Worm (Caenorhabditis elegans) whole organism, L2 larva: ENCODE data around the gene H02F09.2.
A peak's percentile ranks its signal among the peaks of the same experiment; 100 is the strongest.

Source experiments
- C34F6.9 ChIP-seq: fragments of 150-350 bp; optimal IDR thresholded peaks from 2 replicates; lab custom pipeline; 2014; ENCODE audit warnings: missing biosample characterization, missing genetic modification characterization
- R02D3.7 ChIP-seq: fragments of 150-350 bp; optimal IDR thresholded peaks from 2 replicates; lab custom pipeline; 2014; ENCODE audit warnings: missing biosample characterization, missing genetic modification characterization
- ZK546.5 ChIP-seq: sonication (generic microtip); optimal IDR thresholded peaks from 2 replicates; lab custom pipeline; 2017; ENCODE audit warnings: missing biosample characterization, missing genetic modification characterization
- aly-2 ChIP-seq: fragments of 150-350 bp; optimal IDR thresholded peaks from 2 replicates; lab custom pipeline; 2014; ENCODE audit warnings: missing biosample characterization, missing genetic modification characterization
- ama-1 ChIP-seq: fragments of 150-350 bp; optimal IDR thresholded peaks from 2 replicates; lab custom pipeline; 2018; ENCODE audit warnings: inconsistent platforms
- blmp-1 ChIP-seq: sonication (generic microtip); optimal IDR thresholded peaks from 2 replicates; lab custom pipeline; 2017; ENCODE audit warnings: missing genetic modification characterization, mild to moderate bottlenecking, missing compliant biosample characterization, antibody characterized with exemption, moderate library complexity; ENCODE audit not compliant: insufficient read depth
- ceh-16 ChIP-seq: fragments of 150-350 bp; optimal IDR thresholded peaks from 2 replicates; lab custom pipeline; 2014; ENCODE audit warnings: missing biosample characterization, missing genetic modification characterization
- ceh-82 ChIP-seq: fragments of 150-350 bp; optimal IDR thresholded peaks from 2 replicates; lab custom pipeline; 2014; ENCODE audit warnings: missing biosample characterization, missing genetic modification characterization
- crh-2 ChIP-seq: sonication (generic microtip); optimal IDR thresholded peaks from 2 replicates; lab custom pipeline; 2017; ENCODE audit warnings: missing biosample characterization, missing genetic modification characterization
- dmd-4 ChIP-seq: sonication (generic microtip); optimal IDR thresholded peaks from 2 replicates; lab custom pipeline; 2017; ENCODE audit warnings: missing biosample characterization, missing genetic modification characterization
- egl-27 ChIP-seq: sonication (generic microtip); optimal IDR thresholded peaks from 3 replicates; lab custom pipeline; 2017; ENCODE audit warnings: missing biosample characterization, missing genetic modification reagents, missing genetic modification characterization
- elt-1 ChIP-seq: fragments of 150-350 bp; optimal IDR thresholded peaks from 2 replicates; lab custom pipeline; 2014; ENCODE audit warnings: missing biosample characterization, missing genetic modification characterization
- elt-3 ChIP-seq: sonication (generic microtip); optimal IDR thresholded peaks from 2 replicates; lab custom pipeline; 2017; ENCODE audit warnings: missing biosample characterization, missing genetic modification characterization
- fos-1 ChIP-seq: fragments of 150-350 bp; optimal IDR thresholded peaks from 2 replicates; lab custom pipeline; 2014; ENCODE audit warnings: missing biosample characterization, missing genetic modification characterization
- gmeb-1 ChIP-seq: fragments of 150-350 bp; optimal IDR thresholded peaks from 2 replicates; lab custom pipeline; 2014; ENCODE audit warnings: missing biosample characterization, missing genetic modification characterization
- lin-13 ChIP-seq: fragments of 150-350 bp; optimal IDR thresholded peaks from 2 replicates; lab custom pipeline; 2014; ENCODE audit warnings: missing biosample characterization, missing genetic modification reagents, missing genetic modification characterization
- lin-39 ChIP-seq: fragments of 150-350 bp; optimal IDR thresholded peaks from 2 replicates; lab custom pipeline; 2014; ENCODE audit warnings: missing biosample characterization, missing genetic modification reagents, missing genetic modification characterization
- lsy-2 ChIP-seq, 2 experiments: fragments of 150-350 bp in 1 of 2; sonication (generic microtip) in 1 of 2; optimal IDR thresholded peaks; 2 replicates each; lab custom pipeline; 2014 to 2017; ENCODE audit warnings: missing biosample characterization in 2 of 2, missing genetic modification characterization in 2 of 2
- mab-5 ChIP-seq: fragments of 150-350 bp; optimal IDR thresholded peaks from 2 replicates; lab custom pipeline; 2014; ENCODE audit warnings: missing biosample characterization, missing genetic modification characterization
- mdl-1 ChIP-seq, 2 experiments: fragments of 150-350 bp in 1 of 2; sonication (generic microtip) in 1 of 2; optimal IDR thresholded peaks; 2 replicates each; lab custom pipeline; 2017; ENCODE audit warnings: missing biosample characterization in 2 of 2, missing genetic modification characterization in 2 of 2
- nhr-10 ChIP-seq: sonication (generic microtip); optimal IDR thresholded peaks from 2 replicates; lab custom pipeline; 2017; ENCODE audit warnings: missing biosample characterization, missing genetic modification characterization
- nhr-12 ChIP-seq: fragments of 150-350 bp; optimal IDR thresholded peaks from 2 replicates; lab custom pipeline; 2014; ENCODE audit warnings: missing biosample characterization, missing genetic modification characterization
- nhr-21 ChIP-seq: fragments of 150-350 bp; optimal IDR thresholded peaks from 2 replicates; lab custom pipeline; 2014; ENCODE audit warnings: missing biosample characterization, missing genetic modification characterization
- nhr-237 ChIP-seq: fragments of 150-350 bp; optimal IDR thresholded peaks from 2 replicates; lab custom pipeline; 2014; ENCODE audit warnings: missing biosample characterization, missing genetic modification characterization
- nhr-25 ChIP-seq: fragments of 150-350 bp; sonication (generic microtip); optimal IDR thresholded peaks from 3 replicates; lab custom pipeline; 2014; ENCODE audit warnings: missing biosample characterization, missing genetic modification characterization
- peb-1 ChIP-seq: fragments of 150-350 bp; optimal IDR thresholded peaks from 2 replicates; lab custom pipeline; 2014; ENCODE audit warnings: missing biosample characterization, missing genetic modification characterization
- sem-4 ChIP-seq: fragments of 150-350 bp; optimal IDR thresholded peaks from 2 replicates; lab custom pipeline; 2014; ENCODE audit warnings: missing biosample characterization, missing genetic modification reagents, missing genetic modification characterization
- sma-3 ChIP-seq: sonication (generic microtip); optimal IDR thresholded peaks from 2 replicates; lab custom pipeline; 2016; ENCODE audit warnings: missing genetic modification reagents, missing genetic modification characterization, missing compliant biosample characterization
- snpc-4 ChIP-seq: fragments of 150-350 bp; optimal IDR thresholded peaks from 2 replicates; lab custom pipeline; 2014; ENCODE audit warnings: missing biosample characterization, missing genetic modification characterization
- unc-55 ChIP-seq: fragments of 150-350 bp; sonication (generic microtip); optimal IDR thresholded peaks from 3 replicates; lab custom pipeline; 2014; ENCODE audit warnings: missing biosample characterization, missing genetic modification reagents, missing genetic modification characterization
- unc-62 ChIP-seq: fragments of 150-350 bp; optimal IDR thresholded peaks from 2 replicates; lab custom pipeline; 2014; ENCODE audit warnings: missing biosample characterization, missing genetic modification reagents, missing genetic modification characterization
- zag-1 ChIP-seq: fragments of 150-350 bp; optimal IDR thresholded peaks from 2 replicates; lab custom pipeline; 2014; ENCODE audit warnings: missing biosample characterization, missing genetic modification characterization
- ztf-1 ChIP-seq: fragments of 200-800 bp; sonication (Bioruptor generic); conservative IDR thresholded peaks from 2 replicates; pipeline ENCODE4 v1.3.6; 2022; ENCODE audit warnings: missing genetic modification characterization, missing compliant biosample characterization
- ztf-11 ChIP-seq: sonication (generic microtip); optimal IDR thresholded peaks from 2 replicates; lab custom pipeline; 2017; ENCODE audit warnings: missing biosample characterization, missing genetic modification characterization
- ztf-4 ChIP-seq: fragments of 150-350 bp; optimal IDR thresholded peaks from 2 replicates; lab custom pipeline; 2014; ENCODE audit warnings: missing biosample characterization, missing genetic modification characterization

H02F09.2 gene

ce11 chrX:1587082-1587481, 15.0 kb downstream of the H02F09.2 start:
- no peak for TF ChIP-seq peb-1 (tag; lab: Kevin White, UChicago)
- no peak for TF ChIP-seq elt-1 (tag; lab: Kevin White, UChicago)
- TF ChIP-seq nhr-21 (tag; lab: Kevin White, UChicago) = no peak
- no peak for TF ChIP-seq ztf-1 (GFP tag; lab: Robert Waterston, UW)
- no peak for TF ChIP-seq lin-39 (tag; lab: Kevin White, UChicago)
- no peak for TF ChIP-seq ztf-11 (tag; lab: Kevin White, UChicago)
- TF ChIP-seq gmeb-1 (tag; lab: Kevin White, UChicago) = no peak
- TF ChIP-seq ama-1 (lab: Kevin White, UChicago) = no peak
- TF ChIP-seq nhr-10 (tag; lab: Kevin White, UChicago) = no peak
- TF ChIP-seq dmd-4 (tag; lab: Kevin White, UChicago) = no peak
- no peak for TF ChIP-seq aly-2 (tag; lab: Kevin White, UChicago)
- no peak for TF ChIP-seq nhr-237 (tag; lab: Kevin White, UChicago)
- TF ChIP-seq lin-13 (GFP tag; lab: Kevin White, UChicago) = no peak
- no peak for TF ChIP-seq blmp-1 (tag; lab: Kevin White, UChicago)

DNA sequence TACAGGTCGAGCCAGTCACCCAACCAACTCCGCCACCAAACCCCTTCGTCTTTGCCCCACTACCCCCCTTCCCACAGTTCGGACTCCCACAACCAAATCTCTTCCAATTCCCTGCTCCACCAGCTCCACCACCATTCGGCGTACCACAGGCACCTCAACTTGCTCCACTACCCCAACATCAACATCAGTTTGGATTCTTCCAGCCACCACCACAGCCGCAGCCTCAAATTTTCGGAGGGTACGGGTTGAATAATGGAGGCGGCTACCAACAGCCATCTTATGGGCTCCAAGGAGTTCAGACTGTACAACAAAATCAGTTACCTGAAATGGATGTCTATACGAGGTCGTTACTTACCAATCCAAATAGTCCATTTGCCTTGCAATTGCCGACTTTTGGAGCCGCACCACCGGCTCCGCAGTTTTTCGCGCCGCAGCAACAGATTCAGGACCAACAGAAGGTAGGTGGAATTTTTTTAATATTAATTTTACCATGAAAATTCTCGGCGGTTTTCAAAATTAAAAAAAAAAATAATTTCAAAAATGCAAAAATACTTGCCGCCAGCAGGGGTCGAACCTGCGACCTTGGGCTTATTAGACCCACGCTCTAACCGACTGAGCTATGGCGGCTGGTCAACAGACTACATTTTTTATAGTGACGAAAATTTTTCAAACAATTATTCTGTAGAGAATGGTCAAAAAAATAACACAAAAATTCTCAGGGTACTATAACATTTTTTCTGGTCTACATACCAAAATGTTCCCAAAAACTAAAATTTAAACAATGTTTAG, 17.3 kb downstream of the H02F09.2 start:
- TF ChIP-seq sem-4 = no peak
- no peak for TF ChIP-seq ceh-82 (tag; lab: Kevin White, UChicago)
- TF ChIP-seq ztf-4 (tag; lab: Kevin White, UChicago) = no peak
- TF ChIP-seq unc-55 (GFP tag; lab: Kevin White, UChicago) = no peak
- no peak for TF ChIP-seq peb-1 (tag; lab: Kevin White, UChicago)

DNA sequence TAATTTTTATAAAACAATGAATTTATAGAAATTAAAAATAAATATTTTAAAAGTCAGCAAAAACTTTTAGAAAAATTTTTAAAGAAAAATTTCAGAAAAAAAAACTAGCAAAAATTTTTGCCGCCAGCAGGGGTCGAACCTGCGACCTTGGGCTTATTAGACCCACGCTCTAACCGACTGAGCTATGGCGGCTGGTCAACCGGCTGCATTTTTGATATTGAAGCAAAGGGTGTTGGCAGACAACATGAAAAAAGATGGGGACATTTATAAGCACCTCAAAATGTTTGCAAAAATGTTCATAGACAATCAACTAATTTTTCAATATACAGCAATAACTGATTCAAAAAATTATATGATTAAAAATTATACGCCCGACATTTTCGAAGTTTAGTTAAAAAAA, 17.9 kb downstream of the H02F09.2 start:
- TF ChIP-seq lin-39 (tag; lab: Kevin White, UChicago) (no peak), aly-2 (tag; lab: Kevin White, UChicago) (no peak), lin-13 (GFP tag; lab: Kevin White, UChicago) (no peak)

- TF ChIP-seq zag-1 (tag; lab: Kevin White, UChicago) (no peak), nhr-25 (tag; lab: Kevin White, UChicago) (no peak), lin-13 (GFP tag; lab: Kevin White, UChicago) (no peak), lin-39 (tag; lab: Kevin White, UChicago) (no peak), ztf-4 (tag; lab: Kevin White, UChicago) (no peak), aly-2 (tag; lab: Kevin White, UChicago) (no peak)
These were observed 26.1 kb downstream of the H02F09.2 start for ce11 chrX:1598061-1598690.

- TF ChIP-seq lsy-2 (tag; optimal IDR thresholded peaks at IDR 0.05; lab: Kevin White, UChicago) (peak in 1 of 2 experiments; percentile 3), fos-1 (no peak)
These were observed 27.2 kb downstream of the H02F09.2 start for ce11 chrX:1599294-1599693.

- TF ChIP-seq ZK546.5 (tag; lab: Kevin White, UChicago) = no peak
- peak; percentile 17 for TF ChIP-seq C34F6.9
- TF ChIP-seq elt-3 (tag; lab: Kevin White, UChicago) = no peak
- TF ChIP-seq blmp-1 (tag; lab: Kevin White, UChicago) = no peak
- TF ChIP-seq snpc-4 (tag; lab: Kevin White, UChicago) = no peak
These were observed 29.5 kb downstream of the H02F09.2 start for ce11 chrX:1601563-1601962.

DNA sequence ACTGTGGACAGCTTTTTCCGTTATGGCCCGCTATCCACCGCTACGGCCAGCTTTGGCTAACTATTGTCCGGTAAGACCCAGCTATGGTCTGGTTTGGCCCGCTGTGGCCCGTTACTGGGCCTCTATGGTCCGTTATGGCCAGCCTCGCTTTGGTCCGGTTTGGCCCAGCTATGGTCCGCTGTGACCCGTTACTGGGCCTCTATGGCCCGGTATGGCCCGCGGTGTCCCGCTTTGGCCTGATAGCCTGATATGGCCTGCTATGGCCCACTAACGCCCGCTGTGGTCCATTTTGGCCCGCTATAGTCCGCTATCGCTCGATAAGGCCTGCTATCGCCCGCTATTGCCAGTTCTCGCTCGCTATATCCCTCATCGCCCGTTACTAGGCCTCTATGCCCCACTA, 30.5 kb downstream of the H02F09.2 start:
- TF ChIP-seq R02D3.7 (tag; lab: Kevin White, UChicago) (no peak), ceh-16 (tag; lab: Kevin White, UChicago) (no peak), blmp-1 (tag; lab: Kevin White, UChicago) (no peak), peb-1 (tag; lab: Kevin White, UChicago) (no peak), ztf-11 (tag; lab: Kevin White, UChicago) (no peak), snpc-4 (tag; lab: Kevin White, UChicago) (no peak), nhr-12 (tag; lab: Kevin White, UChicago) (no peak), egl-27 (tag; lab: Kevin White, UChicago) (no peak), mab-5 (tag; lab: Kevin White, UChicago) (no peak), sem-4 (no peak), lin-13 (GFP tag; lab: Kevin White, UChicago) (no peak), ztf-1 (GFP tag; lab: Robert Waterston, UW) (no peak), mdl-1 (tag; optimal IDR thresholded peaks at IDR 0.05; lab: Kevin White, UChicago) (no peak), unc-62 (no peak), sma-3 (GFP tag; lab: Kevin White, UChicago) (no peak), crh-2 (tag; lab: Kevin White, UChicago) (no peak)
